Fruit fly (Drosophila melanogaster) whole organism, embryonic: ENCODE results near the gene CG31463.

Source experiments
- Atf-2 ChIP-seq: fragments of 200-800 bp; sonication (Bioruptor generic); optimal IDR thresholded peaks from 2 replicates; lab custom pipeline; 2016; ENCODE audit warnings: missing biosample characterization, missing genetic modification characterization
- BEAF-32 ChIP-seq: fragments of 200-800 bp; sonication (Bioruptor generic); optimal IDR thresholded peaks from 3 replicates; lab custom pipeline; 2017; ENCODE audit warnings: missing biosample characterization, missing genetic modification characterization, mild to moderate bottlenecking, moderate library complexity, missing genetic modification reagents
- CG12659 ChIP-seq: fragments of 200-800 bp; sonication (Bioruptor generic); optimal IDR thresholded peaks from 3 replicates; lab custom pipeline; 2017; ENCODE audit warnings: mild to moderate bottlenecking, missing biosample characterization, missing genetic modification reagents, missing genetic modification characterization
- CG14710 ChIP-seq: fragments of 200-800 bp; sonication (Bioruptor generic); optimal IDR thresholded peaks from 3 replicates; lab custom pipeline; 2019; ENCODE audit warnings: missing biosample characterization, mild to moderate bottlenecking, missing genetic modification characterization, moderate library complexity
- CG14860 ChIP-seq: fragments of 200-800 bp; sonication (Bioruptor generic); IDR thresholded peaks from 3 replicates; pipeline ENCODE4 v1.3.6; 2022; ENCODE audit warnings: missing biosample characterization, missing genetic modification characterization; ENCODE audit not compliant: partially characterized antibody
- CG15514 ChIP-seq: fragments of 200-800 bp; sonication (Bioruptor generic); optimal IDR thresholded peaks from 3 replicates; lab custom pipeline; 2017; ENCODE audit warnings: missing biosample characterization, missing genetic modification characterization, mild to moderate bottlenecking, moderate library complexity, missing genetic modification reagents
- CG15601 ChIP-seq: fragments of 200-800 bp; sonication (Bioruptor generic); optimal IDR thresholded peaks from 3 replicates; lab custom pipeline; 2019; ENCODE audit warnings: missing biosample characterization, mild to moderate bottlenecking, missing genetic modification characterization, moderate library complexity
- CG1603 ChIP-seq: fragments of 200-800 bp; sonication (Bioruptor generic); optimal IDR thresholded peaks from 2 replicates; lab custom pipeline; 2019; ENCODE audit warnings: missing biosample characterization, mild to moderate bottlenecking, missing genetic modification characterization, moderate library complexity
- CG16863 ChIP-seq: fragments of 200-800 bp; sonication (Bioruptor generic); optimal IDR thresholded peaks from 3 replicates; lab custom pipeline; 2016; ENCODE audit warnings: missing biosample characterization, missing genetic modification characterization
- CG18599 ChIP-seq: fragments of 200-800 bp; sonication (Bioruptor generic); optimal IDR thresholded peaks from 3 replicates; lab custom pipeline; 2017; ENCODE audit warnings: missing biosample characterization, missing genetic modification characterization, mild to moderate bottlenecking, moderate library complexity, missing genetic modification reagents
- CG2116 ChIP-seq: fragments of 200-800 bp; sonication (Bioruptor generic); optimal IDR thresholded peaks from 3 replicates; lab custom pipeline; 2018; ENCODE audit warnings: missing biosample characterization, mild to moderate bottlenecking, missing genetic modification characterization
- CG34224 ChIP-seq: fragments of 200-800 bp; sonication (Bioruptor generic); IDR thresholded peaks from 3 replicates; pipeline ENCODE4 v1.3.6; 2022; ENCODE audit warnings: missing biosample characterization, missing genetic modification characterization; ENCODE audit not compliant: partially characterized antibody
- CG6791 ChIP-seq: fragments of 200-800 bp; sonication (Bioruptor generic); IDR thresholded peaks from 3 replicates; pipeline ENCODE4 v1.3.6; 2022; ENCODE audit warnings: missing biosample characterization, missing genetic modification characterization; ENCODE audit not compliant: partially characterized antibody
- CG7271 ChIP-seq: fragments of 200-800 bp; sonication (Bioruptor generic); optimal IDR thresholded peaks from 2 replicates; lab custom pipeline; 2018; ENCODE audit warnings: missing biosample characterization, mild to moderate bottlenecking, missing genetic modification characterization, moderate library complexity
- CG7963 ChIP-seq: fragments of 200-800 bp; sonication (Bioruptor generic); IDR thresholded peaks from 3 replicates; pipeline ENCODE4 v1.3.6; 2022; ENCODE audit warnings: missing biosample characterization, missing genetic modification characterization; ENCODE audit not compliant: partially characterized antibody
- CG9797 ChIP-seq: fragments of 200-800 bp; sonication (Bioruptor generic); optimal IDR thresholded peaks from 3 replicates; lab custom pipeline; 2018; ENCODE audit warnings: missing biosample characterization, mild to moderate bottlenecking, missing genetic modification characterization
- CoRest ChIP-seq: fragments of 200-800 bp; sonication (Bioruptor generic); optimal IDR thresholded peaks from 3 replicates; lab custom pipeline; 2018; ENCODE audit warnings: missing biosample characterization, mild to moderate bottlenecking, missing genetic modification characterization, moderate library complexity
- Doc3 ChIP-seq: fragments of 200-800 bp; sonication (Bioruptor generic); IDR thresholded peaks from 3 replicates; pipeline ENCODE4 v1.3.6; 2022; ENCODE audit warnings: missing biosample characterization, missing genetic modification characterization; ENCODE audit not compliant: partially characterized antibody
- Dp ChIP-seq: fragments of 200-800 bp; sonication (Bioruptor generic); optimal IDR thresholded peaks from 2 replicates; lab custom pipeline; 2018; ENCODE audit warnings: missing biosample characterization, mild to moderate bottlenecking, missing genetic modification characterization, moderate library complexity
- Dref ChIP-seq: fragments of 200-800 bp; sonication (Bioruptor generic); IDR thresholded peaks from 2 replicates; pipeline ENCODE4 v1.3.6; 2022; ENCODE audit warnings: missing biosample characterization, missing genetic modification characterization
- E2f2 ChIP-seq: fragments of 200-800 bp; sonication (Bioruptor generic); IDR thresholded peaks from 2 replicates; pipeline ENCODE4 v1.3.6; 2022; ENCODE audit warnings: missing biosample characterization, missing genetic modification characterization
- Ets97D ChIP-seq: fragments of 200-800 bp; sonication (Bioruptor generic); optimal IDR thresholded peaks from 3 replicates; lab custom pipeline; 2016; ENCODE audit warnings: missing biosample characterization, missing genetic modification characterization
- MBD-R2 ChIP-seq: fragments of 200-800 bp; sonication (Bioruptor generic); IDR thresholded peaks from 2 replicates; pipeline ENCODE4 v1.3.6; 2022; ENCODE audit warnings: missing biosample characterization, missing genetic modification characterization
- Myb ChIP-seq: fragments of 200-800 bp; sonication (Bioruptor generic); optimal IDR thresholded peaks from 2 replicates; lab custom pipeline; 2016; ENCODE audit warnings: missing biosample characterization, missing genetic modification characterization
- Oaz ChIP-seq: fragments of 200-800 bp; sonication (Bioruptor generic); IDR thresholded peaks from 2 replicates; pipeline ENCODE4 v1.3.6; 2022; ENCODE audit warnings: missing biosample characterization, missing genetic modification characterization
- Opbp ChIP-seq: fragments of 200-800 bp; sonication (Bioruptor generic); IDR thresholded peaks from 3 replicates; pipeline ENCODE4 v1.3.6; 2022; ENCODE audit warnings: missing biosample characterization, missing genetic modification characterization; ENCODE audit not compliant: partially characterized antibody
- Sry-δ ChIP-seq: fragments of 200-800 bp; sonication (Bioruptor generic); optimal IDR thresholded peaks from 2 replicates; lab custom pipeline; 2016; ENCODE audit warnings: missing biosample characterization, missing genetic modification characterization
- Stat92E ChIP-seq, 3 experiments: fragments of >200 bp in 2 of 3; fragments of 200-800 bp in 1 of 3; sonication (Bioruptor generic) in 1 of 3; optimal IDR thresholded peaks; 2 replicates each; lab custom pipeline; 2017 to 2019; ENCODE audit warnings: missing biosample characterization in 3 of 3, missing genetic modification characterization in 3 of 3, mild to moderate bottlenecking in 1 of 3, moderate library complexity in 1 of 3
- YL-1 ChIP-seq: fragments of 200-800 bp; sonication (Bioruptor generic); optimal IDR thresholded peaks from 3 replicates; lab custom pipeline; 2017; ENCODE audit warnings: missing biosample characterization, mild to moderate bottlenecking, missing genetic modification characterization
- ato ChIP-seq: fragments of 200-800 bp; sonication (Bioruptor generic); IDR thresholded peaks from 2 replicates; pipeline ENCODE4 v1.3.6; 2022; ENCODE audit warnings: missing biosample characterization, missing genetic modification characterization; ENCODE audit not compliant: partially characterized antibody
- bbx ChIP-seq: fragments of 200-800 bp; sonication (Bioruptor generic); IDR thresholded peaks from 2 replicates; pipeline ENCODE4 v1.3.6; 2022; ENCODE audit warnings: missing biosample characterization, missing genetic modification characterization; ENCODE audit not compliant: partially characterized antibody
- bsh ChIP-seq, 2 experiments: fragments of 200-800 bp; sonication (Bioruptor generic); optimal IDR thresholded peaks; 2 replicates each; lab custom pipeline; 2017 to 2018; ENCODE audit warnings: mild to moderate bottlenecking in 2 of 2, missing biosample characterization in 2 of 2, missing genetic modification characterization in 2 of 2, moderate library complexity in 1 of 2
- ci ChIP-seq: fragments of 200-800 bp; sonication (Bioruptor generic); IDR thresholded peaks from 3 replicates; pipeline ENCODE4 v1.3.6; 2022; ENCODE audit warnings: missing biosample characterization, missing genetic modification characterization
- gem ChIP-seq: fragments of 200-800 bp; sonication (Bioruptor generic); optimal IDR thresholded peaks from 2 replicates; lab custom pipeline; 2019; ENCODE audit warnings: missing biosample characterization, mild to moderate bottlenecking, missing genetic modification characterization, moderate library complexity
- insv ChIP-seq, 2 experiments: fragments of 200-800 bp; sonication (Bioruptor generic); optimal IDR thresholded peaks; 3 replicates each; lab custom pipeline; 2016 to 2018; ENCODE audit warnings: missing biosample characterization in 2 of 2, missing genetic modification characterization in 2 of 2
- inv ChIP-seq: fragments of 200-800 bp; sonication (Bioruptor generic); IDR thresholded peaks from 2 replicates; pipeline ENCODE4 v1.3.6; 2022; ENCODE audit warnings: missing biosample characterization, missing genetic modification characterization; ENCODE audit not compliant: partially characterized antibody
- jigr1 ChIP-seq: fragments of 200-800 bp; sonication (Bioruptor generic); IDR thresholded peaks from 3 replicates; pipeline ENCODE4 v1.3.6; 2022; ENCODE audit warnings: missing biosample characterization, missing genetic modification characterization
- lbe ChIP-seq: fragments of 200-800 bp; sonication (Bioruptor generic); optimal IDR thresholded peaks from 2 replicates; lab custom pipeline; 2016; ENCODE audit warnings: missing biosample characterization, mild to moderate bottlenecking, missing genetic modification characterization
- pan ChIP-seq, 4 experiments: fragments of >200 bp in 3 of 4; fragments of 200-800 bp in 1 of 4; sonication (Bioruptor generic) in 1 of 4; optimal IDR thresholded peaks in 3 of 4; IDR thresholded peaks in 1 of 4; 2 replicates each; pipeline versions ENCODE4 v1.3.6 to Lab custom; 2017 to 2022; ENCODE audit warnings: missing biosample characterization in 2 of 4, missing genetic modification characterization in 2 of 4, mixed read lengths in 1 of 4
- psq ChIP-seq: fragments of 200-800 bp; sonication (Bioruptor generic); optimal IDR thresholded peaks from 2 replicates; lab custom pipeline; 2017; ENCODE audit warnings: missing biosample characterization, missing genetic modification characterization
- pzg ChIP-seq: fragments of 200-800 bp; sonication (Bioruptor generic); optimal IDR thresholded peaks from 3 replicates; lab custom pipeline; 2018; ENCODE audit warnings: missing biosample characterization, mild to moderate bottlenecking, missing genetic modification characterization, moderate library complexity
- sd ChIP-seq: fragments of 200-800 bp; sonication (Bioruptor generic); optimal IDR thresholded peaks from 3 replicates; lab custom pipeline; 2018; ENCODE audit warnings: missing biosample characterization, mild to moderate bottlenecking, missing genetic modification characterization, moderate library complexity
- tll ChIP-seq, 2 experiments: fragments of 200-800 bp in 1 of 2; fragments of >200 bp in 1 of 2; sonication (Bioruptor generic) in 1 of 2; optimal IDR thresholded peaks; 2 replicates each; lab custom pipeline; 2017 to 2019; ENCODE audit warnings: missing biosample characterization in 2 of 2, missing genetic modification characterization in 2 of 2, mild to moderate bottlenecking in 1 of 2, moderate library complexity in 1 of 2
- trem ChIP-seq: fragments of 200-800 bp; optimal IDR thresholded peaks from 3 replicates; lab custom pipeline; 2019; ENCODE audit warnings: missing biosample characterization, mild to moderate bottlenecking, missing genetic modification characterization, moderate library complexity
- vnd ChIP-seq: fragments of 200-800 bp; sonication (Bioruptor generic); IDR thresholded peaks from 3 replicates; pipeline ENCODE4 v1.3.6; 2022; ENCODE audit warnings: missing biosample characterization, missing genetic modification characterization; ENCODE audit not compliant: partially characterized antibody
- yki ChIP-seq: fragments of >200 bp; optimal IDR thresholded peaks from 3 replicates; lab custom pipeline; 2018
- zen2 ChIP-seq: fragments of 200-800 bp; sonication (Bioruptor generic); IDR thresholded peaks from 3 replicates; pipeline ENCODE4 v1.3.6; 2022; ENCODE audit warnings: missing biosample characterization, missing genetic modification characterization; ENCODE audit not compliant: partially characterized antibody

Gene CG31463

DNA sequence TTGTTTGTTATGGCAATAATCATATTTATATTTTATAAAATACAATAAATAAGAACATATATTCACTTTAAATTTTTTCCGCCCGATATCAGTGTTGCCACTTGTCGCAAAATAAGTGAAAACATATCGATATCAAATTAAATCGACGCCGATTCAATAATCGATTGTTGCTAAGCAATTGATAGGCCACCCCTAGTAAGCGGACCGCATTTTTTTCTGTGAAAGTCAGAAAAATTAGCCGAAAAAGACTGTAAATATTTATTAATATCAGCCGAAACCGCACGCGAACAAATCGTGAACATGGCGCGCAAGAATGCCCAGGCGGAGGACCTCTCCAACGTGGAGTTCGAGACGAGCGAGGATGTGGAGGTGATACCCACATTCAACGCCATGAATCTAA lies 20.9 kb downstream of the CG31463 start, which contains the start of gene CG7483 (continued):
- TF ChIP-seq Dref (GFP tag; lab: Robert Waterston, UW) (peak; percentile 97), zen2 (GFP tag; lab: Robert Waterston, UW) (peak; percentile 75; the same call in 2 of the 3 replicates), Opbp (GFP tag; lab: Robert Waterston, UW) (peak; percentile 82; the same call in 2 of the 3 replicates), Stat92E (GFP tag; optimal IDR thresholded peaks at IDR 0.05; lab: Kevin White, UChicago) (peak in 1 of 3 experiments; percentile 43), gem (tag; lab: Kevin White, UChicago) (no peak), pan (optimal IDR thresholded peaks at IDR 0.05; lab: Kevin White, UChicago) (no peak), pan (GFP tag; optimal IDR thresholded peaks at IDR 0.05 in 1 of 2, IDR thresholded peaks at IDR 0.05 in 1 of 2) (peak in 1 of 2 experiments; percentile 5), bbx (peak; percentile 84), trem (tag; lab: Kevin White, UChicago) (peak; percentile 58), tll (GFP tag; optimal IDR thresholded peaks at IDR 0.05; lab: Kevin White, UChicago) (peak in 1 of 2 experiments; percentile 18), CG34224 (GFP tag; lab: Robert Waterston, UW) (peak; percentile 94), pzg (peak; percentile 76), CG6791 (GFP tag; lab: Robert Waterston, UW) (peak; percentile 90), CG12659 (GFP tag; lab: Kevin White, UChicago) (peak; percentile 42), Oaz (no peak), E2f2 (GFP tag; lab: Robert Waterston, UW) (peak; percentile 98), ci (GFP tag; lab: Robert Waterston, UW) (0 out of 3 replicates have a peak, but pooled peaks have one; percentile 20), ato (GFP tag; lab: Robert Waterston, UW) (peak; percentile 90), CG7271 (peak; percentile 3), CoRest (tag; lab: Kevin White, UChicago) (peak; percentile 10), YL-1 (peak; percentile 75), MBD-R2 (peak; percentile 62), sd (tag; lab: Kevin White, UChicago) (peak; percentile 56), CG7963 (peak; percentile 71), CG14860 (GFP tag; lab: Robert Waterston, UW) (peak; percentile 74; the same call in 2 of the 3 replicates), CG2116 (peak; percentile 70), inv (GFP tag; lab: Robert Waterston, UW) (peak; percentile 59), Dp (peak; percentile 96), CG1603 (peak; percentile 13), Myb (GFP tag; lab: Kevin White, UChicago) (peak; percentile 4), Doc3 (peak; percentile 77), BEAF-32 (peak; percentile 80), psq (GFP tag; lab: Kevin White, UChicago) (no peak), Ets97D (GFP tag; lab: Kevin White, UChicago) (peak; percentile 20), lbe (peak; percentile 34), Sry-δ (peak; percentile 87), Atf-2 (GFP tag; lab: Kevin White, UChicago) (no peak), CG15514 (peak; percentile 39), CG9797 (GFP tag; lab: Kevin White, UChicago) (peak; percentile 54), jigr1 (no peak), CG16863 (no peak), yki (lab: Kevin White, UChicago) (no peak), CG15601 (tag; lab: Kevin White, UChicago) (peak; percentile 46), CG14710 (tag; lab: Kevin White, UChicago) (peak; percentile 55), CG18599 (GFP tag; lab: Kevin White, UChicago) (no peak), vnd (peak; percentile 75), bsh (GFP tag; optimal IDR thresholded peaks at IDR 0.05; lab: Kevin White, UChicago) (no peak), insv (GFP tag; optimal IDR thresholded peaks at IDR 0.05; lab: Kevin White, UChicago) (peak in 1 of 2 experiments; percentile 30)
